Worm (Caenorhabditis elegans): ENCODE measurements around the gene ifbp-1.

ifbp-1 gene

ce11 chrV:13388961-13389360, 8.9 kb upstream of the ifbp-1 start:
- TF ChIP-seq him-1 (tag; optimal IDR thresholded peaks at IDR 0.05) (no peak), W03F9.2 (tag; optimal IDR thresholded peaks at IDR 0.05) (no peak), dao-5 (tag; optimal IDR thresholded peaks at IDR 0.05) (no peak)

ce11 chrV:13387472-13387871, 7.4 kb upstream of the ifbp-1 start:
- TF ChIP-seq dao-5 (tag; optimal IDR thresholded peaks at IDR 0.05) (no peak), him-1 (tag; optimal IDR thresholded peaks at IDR 0.05) (no peak)

- TF ChIP-seq dao-5 (tag; optimal IDR thresholded peaks at IDR 0.05) = no peak
- no peak for TF ChIP-seq W03F9.2 (tag; optimal IDR thresholded peaks at IDR 0.05)
- no peak for TF ChIP-seq him-1 (tag; optimal IDR thresholded peaks at IDR 0.05)
These were observed 5.7 kb upstream of the ifbp-1 start, which contains the start of gene gcy-34 for ce11 chrV:13385798-13386197. Gene gcy-34, minus strand, starts transcription at chrV:13385898.

- TF ChIP-seq him-1 (tag; optimal IDR thresholded peaks at IDR 0.05) (no peak), W03F9.2 (tag; optimal IDR thresholded peaks at IDR 0.05) (no peak), dao-5 (tag; optimal IDR thresholded peaks at IDR 0.05) (no peak)
These were observed 918 bp upstream of the ifbp-1 start, which contains the start of gene cpz-2 for ce11 chrV:13380980-13381379. Gene cpz-2, plus strand, starts transcription at chrV:13381189.

- TF ChIP-seq W03F9.2 (tag; optimal IDR thresholded peaks at IDR 0.05) = no peak
- TF ChIP-seq him-1 (tag; optimal IDR thresholded peaks at IDR 0.05) = no peak
- no peak for TF ChIP-seq dao-5 (tag; optimal IDR thresholded peaks at IDR 0.05)
These were observed 2.9 kb downstream of the ifbp-1 start for ce11 chrV:13377130-13377529.

- TF ChIP-seq him-1 (tag; optimal IDR thresholded peaks at IDR 0.05) = no peak
- TF ChIP-seq dao-5 (tag; optimal IDR thresholded peaks at IDR 0.05) = no peak
- no peak for TF ChIP-seq W03F9.2 (tag; optimal IDR thresholded peaks at IDR 0.05)
These were observed 4.2 kb downstream of the ifbp-1 start for ce11 chrV:13375861-13376260.

- no peak for TF ChIP-seq dao-5 (tag; optimal IDR thresholded peaks at IDR 0.05)
- TF ChIP-seq W03F9.2 (tag; optimal IDR thresholded peaks at IDR 0.05) = no peak
- no peak for TF ChIP-seq him-1 (tag; optimal IDR thresholded peaks at IDR 0.05)
These were observed 5.5 kb downstream of the ifbp-1 start for ce11 chrV:13374532-13374931.

- TF ChIP-seq him-1 (tag; optimal IDR thresholded peaks at IDR 0.05) = no peak
These were observed 6.4 kb downstream of the ifbp-1 start for ce11 chrV:13373643-13374042.

- TF ChIP-seq him-1 (tag; optimal IDR thresholded peaks at IDR 0.05) = no peak
- TF ChIP-seq dao-5 (tag; optimal IDR thresholded peaks at IDR 0.05) = no peak
- no peak for TF ChIP-seq W03F9.2 (tag; optimal IDR thresholded peaks at IDR 0.05)
These were observed 7.2 kb downstream of the ifbp-1 start for ce11 chrV:13372821-13373220.

ce11 chrV:13371336-13371735, 8.7 kb downstream of the ifbp-1 start:
- no peak for TF ChIP-seq W03F9.2 (tag; optimal IDR thresholded peaks at IDR 0.05)
- TF ChIP-seq dao-5 (tag; optimal IDR thresholded peaks at IDR 0.05) = no peak
- no peak for TF ChIP-seq him-1 (tag; optimal IDR thresholded peaks at IDR 0.05)

ce11 chrV:13370265-13370664, 9.8 kb downstream of the ifbp-1 start:
- TF ChIP-seq dao-5 (tag; optimal IDR thresholded peaks at IDR 0.05) = no peak
- no peak for TF ChIP-seq W03F9.2 (tag; optimal IDR thresholded peaks at IDR 0.05)
- no peak for TF ChIP-seq him-1 (tag; optimal IDR thresholded peaks at IDR 0.05)

- no peak for TF ChIP-seq W03F9.2 (tag; optimal IDR thresholded peaks at IDR 0.05)
These were observed 10.4 kb downstream of the ifbp-1 start for ce11 chrV:13369663-13370062.

ce11 chrV:13367024-13367423, 13.0 kb downstream of the ifbp-1 start, which contains the start of gene srx-125:
Gene srx-125, plus strand, starts transcription at chrV:13367324.
- TF ChIP-seq him-1 (tag; optimal IDR thresholded peaks at IDR 0.05) (no peak), W03F9.2 (tag; optimal IDR thresholded peaks at IDR 0.05) (no peak), dao-5 (tag; optimal IDR thresholded peaks at IDR 0.05) (no peak)

- TF ChIP-seq him-1 (tag; optimal IDR thresholded peaks at IDR 0.05) = no peak
- no peak for TF ChIP-seq W03F9.2 (tag; optimal IDR thresholded peaks at IDR 0.05)
- TF ChIP-seq dao-5 (tag; optimal IDR thresholded peaks at IDR 0.05) = no peak
These were observed 13.6 kb downstream of the ifbp-1 start for ce11 chrV:13366488-13366887.

ce11 chrV:13364227-13364626, 15.8 kb downstream of the ifbp-1 start:
- TF ChIP-seq him-1 (tag; optimal IDR thresholded peaks at IDR 0.05) (no peak), dao-5 (tag; optimal IDR thresholded peaks at IDR 0.05) (no peak), W03F9.2 (tag; optimal IDR thresholded peaks at IDR 0.05) (no peak)

- TF ChIP-seq dao-5 (tag; optimal IDR thresholded peaks at IDR 0.05) (no peak), him-1 (tag; optimal IDR thresholded peaks at IDR 0.05) (no peak), W03F9.2 (tag; optimal IDR thresholded peaks at IDR 0.05) (no peak)
These were observed 16.6 kb downstream of the ifbp-1 start, which contains the start of gene srg-46 for ce11 chrV:13363415-13363814. Gene srg-46, plus strand, starts transcription at chrV:13363715.
